Worm (Caenorhabditis elegans) whole organism, L3 larva: ENCODE data around the gene C27D6.12.

Experiments
- R02D3.7 ChIP-seq: fragments of 150-350 bp; optimal IDR thresholded peaks from 2 replicates; lab custom pipeline; 2014; ENCODE audit warnings: missing biosample characterization, missing genetic modification characterization
- aly-2 ChIP-seq: fragments of 150-350 bp; optimal IDR thresholded peaks from 2 replicates; lab custom pipeline; 2014; ENCODE audit warnings: missing biosample characterization, missing genetic modification characterization
- ama-1 ChIP-seq: fragments of 150-350 bp; optimal IDR thresholded peaks from 2 replicates; lab custom pipeline; 2018
- ceh-16 ChIP-seq: sonication (generic microtip); optimal IDR thresholded peaks from 2 replicates; lab custom pipeline; 2017; ENCODE audit warnings: missing biosample characterization, missing genetic modification characterization
- ceh-82 ChIP-seq: fragments of 150-350 bp; optimal IDR thresholded peaks from 2 replicates; lab custom pipeline; 2014; ENCODE audit warnings: missing biosample characterization, missing genetic modification characterization
- egl-27 ChIP-seq: sonication (generic microtip); optimal IDR thresholded peaks from 4 replicates; lab custom pipeline; 2017; ENCODE audit warnings: missing biosample characterization, missing genetic modification reagents, missing genetic modification characterization
- elt-1 ChIP-seq: fragments of 150-350 bp; optimal IDR thresholded peaks from 2 replicates; lab custom pipeline; 2014; ENCODE audit warnings: missing biosample characterization, missing genetic modification characterization
- elt-2 ChIP-seq: sonication (generic microtip); optimal IDR thresholded peaks from 2 replicates; lab custom pipeline; 2016; ENCODE audit warnings: missing genetic modification reagents, mild to moderate bottlenecking, missing genetic modification characterization, missing compliant biosample characterization
- fkh-10 ChIP-seq: sonication (generic microtip); optimal IDR thresholded peaks from 2 replicates; lab custom pipeline; 2017; ENCODE audit warnings: missing biosample characterization, missing genetic modification reagents, missing genetic modification characterization
- fkh-2 ChIP-seq: fragments of 150-350 bp; optimal IDR thresholded peaks from 2 replicates; lab custom pipeline; 2014; ENCODE audit warnings: missing biosample characterization, missing genetic modification reagents, missing genetic modification characterization
- fos-1 ChIP-seq: fragments of 150-350 bp; optimal IDR thresholded peaks from 2 replicates; lab custom pipeline; 2014; ENCODE audit warnings: missing biosample characterization, missing genetic modification characterization
- hmg-11 ChIP-seq: sonication (generic microtip); optimal IDR thresholded peaks from 2 replicates; lab custom pipeline; 2016; ENCODE audit warnings: missing genetic modification characterization, missing compliant biosample characterization
- jun-1 ChIP-seq: fragments of 150-350 bp; optimal IDR thresholded peaks from 2 replicates; lab custom pipeline; 2014; ENCODE audit warnings: missing biosample characterization, missing genetic modification reagents, missing genetic modification characterization
- lin-15B ChIP-seq: fragments of 150-350 bp; optimal IDR thresholded peaks from 2 replicates; lab custom pipeline; 2014; ENCODE audit warnings: missing biosample characterization, missing genetic modification characterization
- lin-39 ChIP-seq: fragments of 150-350 bp; optimal IDR thresholded peaks from 2 replicates; lab custom pipeline; 2018; ENCODE audit warnings: missing biosample characterization, missing genetic modification reagents, missing genetic modification characterization
- lsy-12 ChIP-seq: sonication (generic microtip); optimal IDR thresholded peaks from 2 replicates; lab custom pipeline; 2016; ENCODE audit warnings: mild to moderate bottlenecking, missing genetic modification characterization, missing compliant biosample characterization
- mdl-1 ChIP-seq: fragments of 150-350 bp; optimal IDR thresholded peaks from 2 replicates; lab custom pipeline; 2014; ENCODE audit warnings: missing biosample characterization, missing genetic modification characterization
- nfya-1 ChIP-seq: sonication (generic microtip); optimal IDR thresholded peaks from 2 replicates; lab custom pipeline; 2017; ENCODE audit warnings: missing genetic modification characterization, mild to moderate bottlenecking, missing compliant biosample characterization, antibody characterized with exemption, moderate library complexity; ENCODE audit not compliant: insufficient read depth
- nhr-23 ChIP-seq: fragments of 150-350 bp; optimal IDR thresholded peaks from 2 replicates; lab custom pipeline; 2014; ENCODE audit warnings: missing biosample characterization, missing genetic modification reagents, missing genetic modification characterization
- nhr-237 ChIP-seq: fragments of 150-350 bp; optimal IDR thresholded peaks from 2 replicates; lab custom pipeline; 2014; ENCODE audit warnings: missing biosample characterization, missing genetic modification characterization
- nhr-25 ChIP-seq: sonication (generic microtip); optimal IDR thresholded peaks from 2 replicates; lab custom pipeline; 2017; ENCODE audit warnings: missing biosample characterization, missing genetic modification characterization
- nhr-43 ChIP-seq: sonication (generic microtip); optimal IDR thresholded peaks from 2 replicates; lab custom pipeline; 2016; ENCODE audit warnings: mild to moderate bottlenecking, missing genetic modification characterization, missing compliant biosample characterization; ENCODE audit not compliant: poor library complexity, severe bottlenecking
- nhr-67 ChIP-seq: fragments of 150-350 bp; optimal IDR thresholded peaks from 2 replicates; lab custom pipeline; 2014; ENCODE audit warnings: missing biosample characterization, missing genetic modification characterization
- nhr-76 ChIP-seq: fragments of 150-350 bp; sonication (generic microtip); optimal IDR thresholded peaks from 5 replicates; lab custom pipeline; 2014; ENCODE audit warnings: missing biosample characterization, missing genetic modification characterization
- nhr-77 ChIP-seq: fragments of 150-350 bp; optimal IDR thresholded peaks from 2 replicates; lab custom pipeline; 2014; ENCODE audit warnings: missing biosample characterization, missing genetic modification characterization
- pqm-1 ChIP-seq: fragments of 150-350 bp; optimal IDR thresholded peaks from 2 replicates; lab custom pipeline; 2017; ENCODE audit warnings: missing biosample characterization, missing genetic modification characterization, inconsistent platforms
- sea-2 ChIP-seq: fragments of 150-350 bp; sonication (generic microtip); optimal IDR thresholded peaks from 4 replicates; lab custom pipeline; 2014; ENCODE audit warnings: missing biosample characterization, missing genetic modification reagents, missing genetic modification characterization
- skn-1 ChIP-seq: fragments of 150-350 bp; optimal IDR thresholded peaks from 2 replicates; lab custom pipeline; 2014; ENCODE audit warnings: missing biosample characterization, missing genetic modification characterization
- snpc-4 ChIP-seq: fragments of 150-350 bp; optimal IDR thresholded peaks from 2 replicates; lab custom pipeline; 2014; ENCODE audit warnings: missing biosample characterization, missing genetic modification characterization
- tbx-2 ChIP-seq: sonication (generic microtip); optimal IDR thresholded peaks from 2 replicates; lab custom pipeline; 2016; ENCODE audit warnings: mild to moderate bottlenecking, missing genetic modification characterization, missing compliant biosample characterization
- unc-39 ChIP-seq: sonication (generic microtip); optimal IDR thresholded peaks from 4 replicates; lab custom pipeline; 2017; ENCODE audit warnings: missing biosample characterization, missing genetic modification characterization
- unc-62 ChIP-seq: fragments of 150-350 bp; sonication (generic microtip); optimal IDR thresholded peaks from 4 replicates; lab custom pipeline; 2014; ENCODE audit warnings: missing biosample characterization, missing genetic modification reagents, missing genetic modification characterization
- zag-1 ChIP-seq: fragments of 150-350 bp; optimal IDR thresholded peaks from 2 replicates; lab custom pipeline; 2014; ENCODE audit warnings: missing biosample characterization, missing genetic modification characterization
- ztf-4 ChIP-seq: fragments of 150-350 bp; optimal IDR thresholded peaks from 2 replicates; lab custom pipeline; 2014; ENCODE audit warnings: missing biosample characterization, missing genetic modification characterization

The C27D6.12 gene

ce11 chrII:5180272-5180671, 2.5 kb upstream of the C27D6.12 start:
- TF ChIP-seq elt-1 (tag; lab: Kevin White, UChicago) (no peak), ama-1 (lab: Kevin White, UChicago) (peak; percentile 48)
- TF ChIP-seq, all 47 proteins: peak for 1

- no peak for TF ChIP-seq nhr-23
- peak; percentile 36 for TF ChIP-seq nhr-43
- peak; percentile 28 for TF ChIP-seq elt-2 (tag; lab: Kevin White, UChicago)
- peak; percentile 23 for TF ChIP-seq ama-1 (lab: Kevin White, UChicago)
Observed at ce11 chrII:5178609-5179008, 807 bp upstream of the C27D6.12 start.

- TF ChIP-seq fkh-2 (no peak), nhr-76 (tag; lab: Kevin White, UChicago) (no peak), skn-1 (tag; lab: Kevin White, UChicago) (no peak), pqm-1 (tag; lab: Kevin White, UChicago) (no peak), ceh-82 (tag; lab: Kevin White, UChicago) (no peak), nhr-25 (tag; lab: Kevin White, UChicago) (no peak), hmg-11 (tag; lab: Kevin White, UChicago) (no peak), nhr-237 (tag; lab: Kevin White, UChicago) (no peak), zag-1 (tag; lab: Kevin White, UChicago) (no peak), sea-2 (GFP tag; lab: Kevin White, UChicago) (no peak), tbx-2 (tag; lab: Kevin White, UChicago) (no peak), R02D3.7 (tag; lab: Kevin White, UChicago) (no peak), elt-2 (tag; lab: Kevin White, UChicago) (no peak), unc-62 (no peak), fos-1 (tag; lab: Kevin White, UChicago) (no peak), nhr-67 (tag; lab: Kevin White, UChicago) (no peak), egl-27 (tag; lab: Kevin White, UChicago) (no peak)
Observed at ce11 chrII:5176934-5177333, 868 bp downstream of the C27D6.12 start.

ce11 chrII:5174370-5174769, 3.4 kb downstream of the C27D6.12 start, which contains the start of gene C27D6.3:
TSS of gene C27D6.3 (minus strand) at chrII:5174470.
- no peak for TF ChIP-seq nhr-76 (tag; lab: Kevin White, UChicago)

- no peak for TF ChIP-seq jun-1
- no peak for TF ChIP-seq lin-15B (tag; lab: Kevin White, UChicago)
- TF ChIP-seq ztf-4 (tag; lab: Kevin White, UChicago): no peak
- no peak for TF ChIP-seq snpc-4 (tag; lab: Kevin White, UChicago)
Observed at ce11 chrII:5172451-5172850, 5.4 kb downstream of the C27D6.12 start, which contains the start of gene C27D6.1. TSS of gene C27D6.1 (plus strand) at chrII:5172751.

- no peak for TF ChIP-seq egl-27 (tag; lab: Kevin White, UChicago)
- no peak for TF ChIP-seq elt-2 (tag; lab: Kevin White, UChicago)
Observed at ce11 chrII:5171610-5172009, 6.2 kb downstream of the C27D6.12 start, which contains the start of gene C27D6.15. TSS of gene C27D6.15 (plus strand) at chrII:5171910.

- TF ChIP-seq fkh-10 (GFP tag; lab: Kevin White, UChicago) (no peak), skn-1 (tag; lab: Kevin White, UChicago) (no peak), unc-39 (tag; lab: Kevin White, UChicago) (no peak), fos-1 (tag; lab: Kevin White, UChicago) (no peak), nhr-77 (tag; lab: Kevin White, UChicago) (no peak), ceh-16 (no peak), lin-39 (tag; lab: Kevin White, UChicago) (no peak), tbx-2 (tag; lab: Kevin White, UChicago) (no peak), lin-15B (tag; lab: Kevin White, UChicago) (no peak), elt-1 (tag; lab: Kevin White, UChicago) (no peak), jun-1 (no peak), nfya-1 (no peak), ztf-4 (tag; lab: Kevin White, UChicago) (no peak), lsy-12 (no peak), aly-2 (tag; lab: Kevin White, UChicago) (no peak), mdl-1 (tag; lab: Kevin White, UChicago) (no peak), ama-1 (lab: Kevin White, UChicago) (no peak), zag-1 (tag; lab: Kevin White, UChicago) (no peak), fkh-2 (no peak)
Observed at ce11 chrII:5170932-5171331, 6.9 kb downstream of the C27D6.12 start, which contains the start of gene srb-1. TSS of gene srb-1 (minus strand) at chrII:5171032.
